Fruit fly (Drosophila melanogaster): ENCODE measurements around the gene CG32641.
A peak's percentile ranks its signal among the peaks of the same experiment; 100 is the strongest.

The CG32641 gene

DNA sequence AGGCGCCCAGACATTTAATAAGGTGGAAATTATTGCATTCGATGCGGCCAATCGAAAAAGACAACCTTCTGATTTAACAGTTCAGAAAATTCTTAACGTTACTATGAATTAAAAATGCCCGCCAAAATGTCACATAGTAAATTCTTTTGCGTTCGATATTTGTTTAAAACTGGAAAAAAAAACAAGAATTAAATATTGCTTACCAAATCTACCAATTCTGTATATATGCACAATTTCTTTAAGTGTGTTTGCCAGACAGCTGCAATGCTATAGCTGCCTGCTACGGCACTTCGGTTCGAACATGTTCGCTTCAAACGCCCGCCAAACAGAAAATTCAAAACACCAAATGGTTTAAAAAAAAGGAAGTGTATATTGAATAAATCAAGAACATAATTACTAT is 29.8 kb downstream of the CG32641 start (continued):
- no peak for TF ChIP-seq CG14860 (GFP tag; IDR thresholded peaks at IDR 0.05; ENCODE audit: partially characterized antibody)
- TF ChIP-seq ken (GFP tag; IDR thresholded peaks at IDR 0.05), result peak; percentile 62; the same call in 1 of the 3 replicates
- no peak for TF ChIP-seq trem (tag; optimal IDR thresholded peaks at IDR 0.05)
- TF ChIP-seq CG8281 (tag; optimal IDR thresholded peaks at IDR 0.05), result no peak
- peak; percentile 47 for TF ChIP-seq CG4730 (GFP tag; IDR thresholded peaks at IDR 0.05)
- TF ChIP-seq CG33557 (GFP tag; optimal IDR thresholded peaks at IDR 0.05), result no peak
- TF ChIP-seq CG32772 (GFP tag; IDR thresholded peaks at IDR 0.05), result peak; percentile 37; the same call in 1 of the 2 replicates
- peak; percentile 55 for TF ChIP-seq tio (GFP tag; optimal IDR thresholded peaks at IDR 0.05)
- peak; percentile 56 for TF ChIP-seq ttk (GFP tag; IDR thresholded peaks at IDR 0.05)
- TF ChIP-seq CG16813 (GFP tag; IDR thresholded peaks at IDR 0.05; ENCODE audit: partially characterized antibody), result no peak
- peak; percentile 59 for TF ChIP-seq lmd (GFP tag; IDR thresholded peaks at IDR 0.05)
- TF ChIP-seq CG17912 (GFP tag; optimal IDR thresholded peaks at IDR 0.05), result peak; percentile 42
- TF ChIP-seq CG3995 (GFP tag; optimal IDR thresholded peaks at IDR 0.05), result no peak
- TF ChIP-seq Hmx (GFP tag; optimal IDR thresholded peaks at IDR 0.05), result peak; percentile 24
- no peak for TF ChIP-seq grn (GFP tag; optimal IDR thresholded peaks at IDR 0.05)
- TF ChIP-seq bsh (GFP tag; optimal IDR thresholded peaks at IDR 0.05), result peak in 1 of 2 experiments; percentile 75
- peak; percentile 50 for TF ChIP-seq HmgZ (tag; optimal IDR thresholded peaks at IDR 0.05)
- TF ChIP-seq Dp (GFP tag; optimal IDR thresholded peaks at IDR 0.05), result peak; percentile 81
- peak; percentile 50; the same call in 1 of the 4 replicates for TF ChIP-seq Gug (GFP tag; IDR thresholded peaks at IDR 0.05)
- 0 out of 3 replicates have a peak, but pooled peaks have one; percentile 46 for TF ChIP-seq Optix (GFP tag; IDR thresholded peaks at IDR 0.05)
- TF ChIP-seq CG15269 (tag; optimal IDR thresholded peaks at IDR 0.05), result peak; percentile 63
- TF ChIP-seq ranshi (GFP tag; IDR thresholded peaks at IDR 0.05), result peak; percentile 58
- TF ChIP-seq br (optimal IDR thresholded peaks at IDR 0.05), result no peak
- TF ChIP-seq CG10274 (GFP tag; optimal IDR thresholded peaks at IDR 0.05), result no peak
- TF ChIP-seq otp (GFP tag; IDR thresholded peaks at IDR 0.05), result peak; percentile 69
- no peak for TF ChIP-seq CG14965 (GFP tag; optimal IDR thresholded peaks at IDR 0.05; ENCODE audit: borderline replicate concordance)
- peak; percentile 64 for TF ChIP-seq jumu (GFP tag; optimal IDR thresholded peaks at IDR 0.05)
- TF ChIP-seq CG31388 (GFP tag; optimal IDR thresholded peaks at IDR 0.05), result no peak
- peak; percentile 28 to 72 for TF ChIP-seq Hr51 (GFP tag; optimal IDR thresholded peaks at IDR 0.05)
- peak; percentile 63; the same call in 1 of the 3 replicates for TF ChIP-seq zfh1 (GFP tag; IDR thresholded peaks at IDR 0.05)
- TF ChIP-seq danr (GFP tag; IDR thresholded peaks at IDR 0.05), result no peak
- peak; percentile 65 for TF ChIP-seq chn (GFP tag; optimal IDR thresholded peaks at IDR 0.05)
- TF ChIP-seq abd-A (tag; optimal IDR thresholded peaks at IDR 0.05), result no peak
- 0 out of 2 replicates have a peak, but pooled peaks have one; percentile 10 for TF ChIP-seq dati (GFP tag; IDR thresholded peaks at IDR 0.05)
- no peak for TF ChIP-seq Vsx1 (GFP tag; optimal IDR thresholded peaks at IDR 0.05)
- TF ChIP-seq B-H1 (GFP tag; IDR thresholded peaks at IDR 0.05), result peak; percentile 47; the same call in 1 of the 3 replicates
- no peak; the same call in 2 of the 3 replicates for TF ChIP-seq knrl (GFP tag; IDR thresholded peaks at IDR 0.05; ENCODE audit: partially characterized antibody)
- peak; percentile 64 for TF ChIP-seq CG14667 (GFP tag; IDR thresholded peaks at IDR 0.05)
- no peak for TF ChIP-seq CG2199 (GFP tag; IDR thresholded peaks at IDR 0.05)
- TF ChIP-seq CG2120 (GFP tag; optimal IDR thresholded peaks at IDR 0.05), result peak; percentile 76
- TF ChIP-seq CG6689 (GFP tag; IDR thresholded peaks at IDR 0.05), result peak; percentile 69
- TF ChIP-seq D19A (tag; optimal IDR thresholded peaks at IDR 0.05), result peak; percentile 8
- peak; percentile 73 for TF ChIP-seq CG34422 (GFP tag; IDR thresholded peaks at IDR 0.05)
- TF ChIP-seq prd (optimal IDR thresholded peaks at IDR 0.05), result no peak
- peak; percentile 78 for TF ChIP-seq prd (GFP tag; IDR thresholded peaks at IDR 0.05)
- no peak for TF ChIP-seq Deaf1 (tag; optimal IDR thresholded peaks at IDR 0.05)
- peak; percentile 51; the same call in 1 of the 2 replicates for TF ChIP-seq H2.0 (GFP tag; IDR thresholded peaks at IDR 0.05)
- TF ChIP-seq en (GFP tag; optimal IDR thresholded peaks at IDR 0.05), result peak; percentile 34
- TF ChIP-seq CG32767 (GFP tag; IDR thresholded peaks at IDR 0.05), result peak; percentile 51
- TF ChIP-seq CG8359 (GFP tag; optimal IDR thresholded peaks at IDR 0.05; ENCODE audit: borderline replicate concordance), result peak; percentile 19
- TF ChIP-seq CG4328 (GFP tag; optimal IDR thresholded peaks at IDR 0.05), result no peak

Measured in whole organism, embryonic.